Fruit fly (Drosophila melanogaster) whole organism, wandering third instar larva: Measurements from ENCODE around the gene CheB38b.

Experiments used
- Abd-B ChIP-seq: fragments of >200 bp; optimal IDR thresholded peaks from 2 replicates; lab custom pipeline; 2017; ENCODE audit warnings: missing biosample characterization, missing genetic modification characterization
- CG32264 ChIP-seq: fragments of 200-800 bp; sonication (Bioruptor generic); optimal IDR thresholded peaks from 2 replicates; lab custom pipeline; 2016; ENCODE audit warnings: missing biosample characterization, missing genetic modification characterization
- CG9705 ChIP-seq: fragments of 200-800 bp; sonication (Bioruptor generic); optimal IDR thresholded peaks from 2 replicates; lab custom pipeline; 2018; ENCODE audit warnings: missing biosample characterization, mild to moderate bottlenecking, missing genetic modification characterization
- CrebA ChIP-seq: fragments of 200-800 bp; sonication (Bioruptor generic); optimal IDR thresholded peaks from 2 replicates; lab custom pipeline; 2016; ENCODE audit warnings: missing biosample characterization, mild to moderate bottlenecking, missing genetic modification characterization, borderline replicate concordance
- Dfd ChIP-seq: fragments of >200 bp; optimal IDR thresholded peaks from 2 replicates; lab custom pipeline; 2017; ENCODE audit warnings: missing biosample characterization, missing genetic modification characterization
- Dif ChIP-seq: fragments of 200-275, 200-300 bp; sonication (Bioruptor generic); optimal IDR thresholded peaks from 2 replicates; lab custom pipeline; 2018; ENCODE audit warnings: missing biosample characterization, missing genetic modification characterization; ENCODE audit not compliant: partially characterized antibody
- HLH106 ChIP-seq: fragments of 200-800 bp; optimal IDR thresholded peaks from 3 replicates; lab custom pipeline; 2019; ENCODE audit warnings: missing biosample characterization, mild to moderate bottlenecking, missing genetic modification characterization, moderate library complexity
- Hnf4 ChIP-seq: fragments of 200-800 bp; sonication (Bioruptor generic); optimal IDR thresholded peaks from 2 replicates; lab custom pipeline; 2016; ENCODE audit warnings: missing biosample characterization, mild to moderate bottlenecking, missing genetic modification characterization
- Hr83 ChIP-seq: fragments of 200-300 bp; sonication (Bioruptor generic); optimal IDR thresholded peaks from 2 replicates; lab custom pipeline; 2016; ENCODE audit warnings: missing biosample characterization, mild to moderate bottlenecking, missing genetic modification characterization, moderate library complexity; ENCODE audit not compliant: poor library complexity, severe bottlenecking
- Mio ChIP-seq: sonication (Bioruptor generic); optimal IDR thresholded peaks from 2 replicates; lab custom pipeline; 2016; ENCODE audit warnings: missing biosample characterization, missing genetic modification characterization
- Myc ChIP-seq: fragments of >200 bp; optimal IDR thresholded peaks from 2 replicates; lab custom pipeline; 2017
- N ChIP-seq: fragments of >200 bp; optimal IDR thresholded peaks from 2 replicates; lab custom pipeline; 2018; ENCODE audit warnings: missing biosample characterization, missing external identifiers, missing genetic modification characterization
- OdsH ChIP-seq: fragments of 200-800 bp; sonication (Bioruptor generic); optimal IDR thresholded peaks from 2 replicates; lab custom pipeline; 2016; ENCODE audit warnings: missing biosample characterization, mild to moderate bottlenecking, missing genetic modification characterization
- Rel ChIP-seq, 2 experiments: fragments of 200-800 bp; sonication (Bioruptor generic) in 1 of 2; optimal IDR thresholded peaks; 2 replicates in 1 of 2; 3 replicates in 1 of 2; lab custom pipeline; 2016 to 2019; ENCODE audit warnings: mild to moderate bottlenecking in 2 of 2, missing biosample characterization in 2 of 2, missing genetic modification characterization in 2 of 2, moderate library complexity in 1 of 2
- Sp1 ChIP-seq: fragments of 200-800 bp; sonication (Bioruptor generic); optimal IDR thresholded peaks from 3 replicates; lab custom pipeline; 2019; ENCODE audit warnings: missing biosample characterization, mild to moderate bottlenecking, missing genetic modification characterization, moderate library complexity
- Vsx2 ChIP-seq: fragments of 200-300, 225-300 bp; sonication (Bioruptor generic); optimal IDR thresholded peaks from 2 replicates; lab custom pipeline; 2018; ENCODE audit warnings: missing biosample characterization, missing genetic modification characterization; ENCODE audit not compliant: partially characterized antibody
- br ChIP-seq: fragments of 200-800 bp; sonication (Bioruptor generic); optimal IDR thresholded peaks from 2 replicates; lab custom pipeline; 2016; ENCODE audit warnings: missing biosample characterization, missing genetic modification characterization
- dl ChIP-seq, 2 experiments: fragments of 175-275, 200-275 bp in 1 of 2; fragments of 200-275 bp in 1 of 2; sonication (Bioruptor generic); optimal IDR thresholded peaks; lab custom pipeline; 2018; ENCODE audit warnings: mild to moderate bottlenecking in 2 of 2, missing biosample characterization in 2 of 2, missing genetic modification characterization in 2 of 2, moderate library complexity in 2 of 2; ENCODE audit not compliant: partially characterized antibody in 2 of 2, insufficient read depth in 1 of 2
- dmrt93B ChIP-seq: fragments of 200-800 bp; sonication (Bioruptor generic); optimal IDR thresholded peaks from 2 replicates; lab custom pipeline; 2018; ENCODE audit warnings: missing biosample characterization, mild to moderate bottlenecking, missing genetic modification characterization
- dsf ChIP-seq: sonication (Bioruptor generic); optimal IDR thresholded peaks from 2 replicates; lab custom pipeline; 2016; ENCODE audit warnings: missing biosample characterization, missing genetic modification characterization, borderline replicate concordance
- ey ChIP-seq: fragments of 200-800 bp; sonication (Bioruptor generic); optimal IDR thresholded peaks from 2 replicates; lab custom pipeline; 2016; ENCODE audit warnings: missing biosample characterization, missing genetic modification characterization
- foxo ChIP-seq, 2 experiments: fragments of 200-800 bp; sonication (Bioruptor generic); optimal IDR thresholded peaks; 2 replicates in 1 of 2; 3 replicates in 1 of 2; lab custom pipeline; 2016 to 2017; ENCODE audit warnings: missing biosample characterization in 2 of 2, missing genetic modification characterization in 2 of 2
- fru ChIP-seq: fragments of 200-800 bp; sonication (Bioruptor generic); optimal IDR thresholded peaks from 3 replicates; lab custom pipeline; 2016; ENCODE audit warnings: missing biosample characterization, mild to moderate bottlenecking, missing genetic modification characterization
- h ChIP-seq: fragments of 200-800 bp; sonication (Bioruptor generic); optimal IDR thresholded peaks from 3 replicates; lab custom pipeline; 2016; ENCODE audit warnings: missing biosample characterization, mild to moderate bottlenecking, missing genetic modification characterization
- jim ChIP-seq: fragments of 175-275, 200-325 bp; sonication (Bioruptor generic); optimal IDR thresholded peaks from 2 replicates; lab custom pipeline; 2016; ENCODE audit warnings: missing biosample characterization, mild to moderate bottlenecking, missing genetic modification characterization
- pan ChIP-seq: fragments of >200 bp; optimal IDR thresholded peaks from 2 replicates; lab custom pipeline; 2017
- psq ChIP-seq: fragments of 200-800 bp; sonication (Bioruptor generic); optimal IDR thresholded peaks from 3 replicates; lab custom pipeline; 2017; ENCODE audit warnings: missing biosample characterization, mild to moderate bottlenecking, missing genetic modification characterization, moderate library complexity
- rgr ChIP-seq: fragments of 200-800 bp; sonication (Bioruptor generic); optimal IDR thresholded peaks from 3 replicates; lab custom pipeline; 2016; ENCODE audit warnings: missing biosample characterization, mild to moderate bottlenecking, missing genetic modification characterization
- sage ChIP-seq: fragments of 200-800 bp; sonication (Bioruptor generic); optimal IDR thresholded peaks from 2 replicates; lab custom pipeline; 2016; ENCODE audit warnings: missing biosample characterization, mild to moderate bottlenecking, missing genetic modification characterization
- sv ChIP-seq: fragments of 200-800 bp; sonication (Bioruptor generic); optimal IDR thresholded peaks from 3 replicates; lab custom pipeline; 2016; ENCODE audit warnings: missing biosample characterization, missing genetic modification characterization
- tai ChIP-seq: sonication (Bioruptor generic); optimal IDR thresholded peaks from 2 replicates; lab custom pipeline; 2016; ENCODE audit warnings: missing biosample characterization, missing genetic modification characterization
- usp ChIP-seq: fragments of >200 bp; optimal IDR thresholded peaks from 2 replicates; lab custom pipeline; 2017; ENCODE audit warnings: missing biosample characterization, missing genetic modification characterization
- woc ChIP-seq: sonication (Bioruptor generic); optimal IDR thresholded peaks from 2 replicates; lab custom pipeline; 2016; ENCODE audit warnings: missing biosample characterization, mild to moderate bottlenecking, missing genetic modification characterization

Gene CheB38b

DNA sequence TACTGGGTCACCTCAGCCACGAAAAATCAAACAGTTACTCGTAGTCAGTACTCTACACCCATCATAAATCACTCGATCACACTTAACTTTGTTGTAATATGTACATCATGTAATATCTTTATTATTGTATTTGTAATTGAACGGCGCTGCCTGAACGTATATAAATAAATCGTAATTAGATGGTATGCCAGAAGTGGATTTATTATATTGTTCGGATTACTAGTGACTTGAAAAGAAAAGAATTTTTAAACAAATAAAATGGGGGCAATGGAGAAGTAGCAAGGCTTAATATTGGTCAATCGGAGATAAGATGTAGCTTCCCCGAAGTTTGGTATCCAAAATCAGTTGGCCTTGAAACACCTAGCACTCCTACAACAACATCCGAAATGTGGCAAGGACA lies 31.9 kb upstream of the CheB38b start, which contains the start of gene CG14402:
TSS of gene CG14402 (plus strand) at position 301 of the 400 bp plus-strand sequence.
- TF ChIP-seq OdsH (GFP tag; lab: Kevin White, UChicago) (no peak), pan (lab: Kevin White, UChicago) (no peak), usp (no peak), Abd-B (no peak), CrebA (no peak), Myc (lab: Kevin White, UChicago) (no peak), dmrt93B (GFP tag; lab: Kevin White, UChicago) (no peak), sv (no peak), woc (no peak), h (no peak), HLH106 (tag; lab: Kevin White, UChicago) (no peak)

DNA sequence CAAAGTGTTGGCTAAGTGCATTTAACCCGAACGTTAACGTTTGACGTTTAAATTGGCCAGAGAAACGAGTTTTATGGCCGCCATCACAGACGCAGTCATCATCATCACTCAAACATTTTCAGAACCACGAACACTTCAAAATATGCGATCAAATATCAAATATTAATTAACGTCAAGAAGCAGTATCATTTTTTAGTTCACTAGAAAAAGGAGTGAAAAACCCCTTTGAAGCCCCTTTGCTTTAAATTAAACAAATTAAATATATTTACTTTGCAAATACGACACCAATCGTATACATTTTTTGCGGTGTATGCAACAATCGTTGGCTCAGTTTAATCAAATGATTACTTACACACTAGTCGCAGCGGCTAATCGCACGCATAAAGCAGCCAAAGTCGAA lies 27.3 kb upstream of the CheB38b start:
- TF ChIP-seq usp (no peak), Rel (GFP tag; optimal IDR thresholded peaks at IDR 0.05; lab: Kevin White, UChicago) (no peak), Rel (tag; optimal IDR thresholded peaks at IDR 0.05; lab: Kevin White, UChicago) (no peak)

DNA sequence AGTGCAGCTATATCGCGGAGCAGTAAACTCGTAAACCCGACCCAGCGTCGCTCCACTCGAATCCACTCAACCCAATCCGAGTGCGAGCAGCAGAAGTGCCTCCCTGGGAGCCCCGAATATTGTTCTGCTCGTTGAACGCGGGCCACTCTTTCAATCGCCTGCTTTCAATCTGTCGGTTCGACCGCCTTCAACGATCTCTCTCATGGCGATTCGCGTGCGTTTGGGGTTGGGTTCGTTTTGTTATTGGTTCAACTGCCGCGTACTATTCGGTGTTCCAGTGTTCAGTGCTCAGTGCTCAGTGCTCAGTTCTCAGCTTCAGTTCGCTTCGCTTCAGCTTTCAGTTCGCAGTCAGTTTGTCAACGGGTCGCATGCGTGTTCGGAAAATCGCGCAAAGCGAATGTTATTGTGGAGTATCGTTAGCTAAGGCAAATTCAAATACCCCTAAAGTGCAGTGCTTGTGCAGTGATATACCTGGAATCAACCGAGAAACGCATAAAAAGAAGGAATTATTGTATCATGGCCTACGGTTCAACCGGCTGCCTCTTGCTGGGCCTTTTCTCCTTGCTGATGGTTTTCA lies 23.5 kb upstream of the CheB38b start, which contains the start of gene CG31676:
TSS of gene CG31676 (plus strand) at position 289 of the 577 bp plus-strand sequence.
- no peak for TF ChIP-seq pan (lab: Kevin White, UChicago)
- TF ChIP-seq ey (GFP tag; lab: Kevin White, UChicago): no peak
- TF ChIP-seq Hr83 (GFP tag; lab: Kevin White, UChicago): no peak
- TF ChIP-seq Dfd (GFP tag; lab: Kevin White, UChicago): no peak
- TF ChIP-seq woc: no peak
- no peak for TF ChIP-seq dsf (GFP tag; lab: Kevin White, UChicago)
- TF ChIP-seq sv: no peak
- TF ChIP-seq Abd-B: no peak
- TF ChIP-seq Vsx2 (GFP tag; lab: Kevin White, UChicago): no peak
- TF ChIP-seq CG9705: no peak
- no peak for TF ChIP-seq N (GFP tag; lab: Kevin White, UChicago)
- no peak for TF ChIP-seq dl (GFP tag; optimal IDR thresholded peaks at IDR 0.05; lab: Kevin White, UChicago; ENCODE audit: insufficient read depth in 1 of 2, partially characterized antibody in 2 of 2)
- no peak for TF ChIP-seq h
- TF ChIP-seq dmrt93B (GFP tag; lab: Kevin White, UChicago): no peak
- no peak for TF ChIP-seq fru (GFP tag; lab: Kevin White, UChicago)
- no peak for TF ChIP-seq Hnf4 (GFP tag; lab: Kevin White, UChicago)
- TF ChIP-seq Sp1: no peak
- TF ChIP-seq, all 38 proteins: peak for 0

DNA sequence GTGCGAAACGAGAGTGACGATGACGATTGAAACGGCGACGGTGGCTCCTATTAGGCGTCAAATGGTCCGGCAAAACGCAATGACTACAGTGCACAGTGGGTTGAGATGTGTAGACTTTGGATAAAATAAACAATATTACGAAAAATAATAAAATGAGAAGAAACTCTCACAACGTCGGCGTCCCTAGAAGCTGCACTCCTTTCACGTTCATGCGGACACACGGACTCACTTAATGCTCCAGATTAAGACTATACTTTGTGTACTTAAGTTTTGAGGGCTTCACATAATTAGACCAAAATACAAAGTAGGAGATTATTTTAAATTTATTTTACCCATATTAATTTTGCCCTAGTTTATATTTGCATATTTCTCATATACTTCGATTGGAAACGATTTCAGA lies 22.9 kb upstream of the CheB38b start:
- TF ChIP-seq Dif: no peak
- TF ChIP-seq OdsH (GFP tag; lab: Kevin White, UChicago): no peak
- no peak for TF ChIP-seq rgr (GFP tag; lab: Kevin White, UChicago)
- TF ChIP-seq dl (GFP tag; optimal IDR thresholded peaks at IDR 0.05; lab: Kevin White, UChicago; ENCODE audit: insufficient read depth in 1 of 2, partially characterized antibody in 2 of 2): no peak
- no peak for TF ChIP-seq ey (GFP tag; lab: Kevin White, UChicago)
- TF ChIP-seq br (GFP tag; lab: Kevin White, UChicago): no peak
- no peak for TF ChIP-seq HLH106 (tag; lab: Kevin White, UChicago)
- TF ChIP-seq sage (GFP tag; lab: Kevin White, UChicago): no peak
- TF ChIP-seq CG9705: no peak
- TF ChIP-seq tai (GFP tag; lab: Kevin White, UChicago): no peak
- TF ChIP-seq CrebA: no peak
- TF ChIP-seq dmrt93B (GFP tag; lab: Kevin White, UChicago): no peak
- TF ChIP-seq fru (GFP tag; lab: Kevin White, UChicago): no peak
- no peak for TF ChIP-seq N (GFP tag; lab: Kevin White, UChicago)
- no peak for TF ChIP-seq Dfd (GFP tag; lab: Kevin White, UChicago)
- TF ChIP-seq Mio (GFP tag; lab: Kevin White, UChicago): no peak
- no peak for TF ChIP-seq Vsx2 (GFP tag; lab: Kevin White, UChicago)
- TF ChIP-seq jim (GFP tag; lab: Kevin White, UChicago): no peak

DNA sequence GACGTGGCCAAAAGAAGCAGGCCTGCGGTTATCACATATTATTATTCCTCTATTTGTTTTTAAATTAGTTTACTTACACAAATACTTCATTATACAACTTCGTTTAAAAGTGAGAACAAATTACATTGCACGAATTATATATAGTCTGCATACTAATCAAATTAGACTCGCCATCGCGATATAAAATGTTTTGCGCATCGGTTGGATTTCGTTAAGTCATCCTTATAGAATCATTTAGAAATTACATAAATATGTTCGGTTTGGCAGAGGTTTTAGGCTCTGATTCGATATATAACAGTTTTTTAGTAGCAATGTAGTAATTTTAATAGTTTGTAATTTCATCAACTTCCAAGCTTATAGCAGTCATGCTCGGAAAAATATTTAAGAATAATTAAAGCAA lies 20.8 kb upstream of the CheB38b start, which contains the start of gene Spn38F:
TSS of gene Spn38F (minus strand) at position 101 of the 400 bp plus-strand sequence.
- no peak for TF ChIP-seq jim (GFP tag; lab: Kevin White, UChicago)
- TF ChIP-seq br (GFP tag; lab: Kevin White, UChicago): no peak
- TF ChIP-seq Mio (GFP tag; lab: Kevin White, UChicago): no peak
- TF ChIP-seq rgr (GFP tag; lab: Kevin White, UChicago): no peak
- TF ChIP-seq dsf (GFP tag; lab: Kevin White, UChicago): no peak
- no peak for TF ChIP-seq Dfd (GFP tag; lab: Kevin White, UChicago)
- no peak for TF ChIP-seq Rel (GFP tag; optimal IDR thresholded peaks at IDR 0.05; lab: Kevin White, UChicago)
- TF ChIP-seq Rel (tag; optimal IDR thresholded peaks at IDR 0.05; lab: Kevin White, UChicago): no peak
- no peak for TF ChIP-seq N (GFP tag; lab: Kevin White, UChicago)
- TF ChIP-seq CG32264 (GFP tag; lab: Kevin White, UChicago): no peak
- no peak for TF ChIP-seq usp
- TF ChIP-seq h: no peak
- no peak for TF ChIP-seq CG9705
- TF ChIP-seq foxo (GFP tag; optimal IDR thresholded peaks at IDR 0.05; lab: Kevin White, UChicago): no peak
- no peak for TF ChIP-seq ey (GFP tag; lab: Kevin White, UChicago)
- TF ChIP-seq woc: no peak
- no peak for TF ChIP-seq pan (lab: Kevin White, UChicago)
- no peak for TF ChIP-seq psq (GFP tag; lab: Kevin White, UChicago)
